Worm (Caenorhabditis elegans): ENCODE measurements around the gene C36B7.2.

DNA sequence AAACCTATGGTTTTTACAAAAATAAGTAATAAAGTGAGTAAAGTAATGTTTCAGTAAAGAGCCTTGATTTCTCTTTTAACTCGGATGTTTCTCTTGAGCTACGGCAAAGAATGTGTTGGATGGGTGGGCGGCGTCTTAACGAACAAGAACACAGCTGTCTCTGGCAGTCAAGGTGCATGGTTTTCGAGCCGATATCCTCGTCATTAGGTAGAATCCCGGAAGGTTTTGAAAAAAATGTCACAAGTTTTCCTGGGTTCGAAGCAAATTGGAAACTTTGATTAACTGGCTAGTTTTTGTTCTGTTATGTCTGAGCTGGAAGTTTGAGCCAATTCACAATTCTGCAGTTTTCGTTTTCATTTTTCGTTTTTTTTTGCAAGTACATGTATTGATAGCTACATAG lies 31.0 kb upstream of the C36B7.2 start, which contains the start of gene B0403.6:
- no peak for TF ChIP-seq lsy-2 (tag; optimal IDR thresholded peaks at IDR 0.05)
- no peak for TF ChIP-seq ztf-7 (tag; optimal IDR thresholded peaks at IDR 0.05)
- TF ChIP-seq php-3 (GFP tag; IDR thresholded peaks at IDR 0.05), result no peak
- TF ChIP-seq egl-27 (tag; optimal IDR thresholded peaks at IDR 0.05), result no peak
- no peak for TF ChIP-seq lin-13 (GFP tag; optimal IDR thresholded peaks at IDR 0.05)
- TF ChIP-seq mdl-1 (tag; optimal IDR thresholded peaks at IDR 0.05), result no peak
- no peak for TF ChIP-seq snpc-4 (tag; optimal IDR thresholded peaks at IDR 0.05)
- no peak for TF ChIP-seq tra-1 (GFP tag; IDR thresholded peaks at IDR 0.05)
- TF ChIP-seq lin-1 (GFP tag; IDR thresholded peaks at IDR 0.05), result no peak

Measured in whole organism, L4 larva.